Worm (Caenorhabditis elegans): Measurements from ENCODE around the gene grd-4.

The grd-4 gene

DNA sequence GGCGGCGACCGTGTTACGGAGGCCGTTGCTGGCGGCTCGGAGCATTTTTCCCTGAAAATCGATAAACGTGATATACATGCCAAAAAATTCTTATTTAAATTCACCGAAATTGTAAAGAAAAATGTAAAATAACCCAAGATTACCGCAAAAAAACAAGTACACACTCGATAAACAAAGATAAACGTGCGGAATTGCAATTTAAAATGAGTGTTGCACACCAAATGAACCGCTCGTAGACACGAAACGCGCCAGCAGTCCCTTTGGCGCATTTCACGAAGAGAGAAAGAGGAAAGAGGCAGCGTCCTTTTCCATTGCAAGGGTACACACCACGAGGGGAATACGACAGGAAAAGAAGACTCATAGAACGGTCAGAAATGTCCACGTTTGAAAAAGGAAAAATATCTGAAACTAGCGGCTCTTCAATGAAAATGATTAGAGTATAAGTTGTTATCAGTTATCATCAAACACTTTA lies 45.0 kb downstream of the grd-4 start, which contains the start of gene sdha-1 (continued):
- TF ChIP-seq lin-35 (GFP tag; optimal IDR thresholded peaks at IDR 0.05): peak in 1 of 3 experiments; percentile 60
- peak; percentile 56 for TF ChIP-seq madf-10 (tag; optimal IDR thresholded peaks at IDR 0.05)
- TF ChIP-seq zim-3 (tag; optimal IDR thresholded peaks at IDR 0.05): no peak
- TF ChIP-seq repo-1 (tag; optimal IDR thresholded peaks at IDR 0.05): peak; percentile 2
- peak; percentile 41 for TF ChIP-seq lin-54 (GFP tag; optimal IDR thresholded peaks at IDR 0.05)
- peak; percentile 81 for TF ChIP-seq ztf-22 (GFP tag; optimal IDR thresholded peaks at IDR 0.05)
- peak; percentile 30; the same call in 1 of the 2 replicates for TF ChIP-seq cebp-1 (GFP tag; IDR thresholded peaks at IDR 0.05)
- TF ChIP-seq cebp-1 (tag; optimal IDR thresholded peaks at IDR 0.05): peak; percentile 86
- peak; percentile 69; the same call in 1 of the 2 replicates for TF ChIP-seq Y53G8AR.9 (GFP tag; conservative IDR thresholded peaks at IDR 0.05)
- peak; percentile 64 for TF ChIP-seq ets-4 (GFP tag; optimal IDR thresholded peaks at IDR 0.05)
- no peak for TF ChIP-seq dpl-1 (GFP tag; optimal IDR thresholded peaks at IDR 0.05)
- peak; percentile 70 for TF ChIP-seq somi-1 (GFP tag; optimal IDR thresholded peaks at IDR 0.05)
- TF ChIP-seq dpff-1 (tag; optimal IDR thresholded peaks at IDR 0.05): no peak
- no peak for TF ChIP-seq pha-4 (tag; optimal IDR thresholded peaks at IDR 0.05)
- peak; percentile 69 for TF ChIP-seq B0336.3 (GFP tag; IDR thresholded peaks at IDR 0.05)
- no peak for TF ChIP-seq T07F8.4 (tag; optimal IDR thresholded peaks at IDR 0.05)
- TF ChIP-seq ceh-91 (GFP tag; IDR thresholded peaks at IDR 0.05): no peak
- TF ChIP-seq mel-28 (tag; optimal IDR thresholded peaks at IDR 0.05; ENCODE audit: borderline replicate concordance): no peak
- TF ChIP-seq rpc-1 (optimal IDR thresholded peaks at IDR 0.05): no peak
- TF ChIP-seq rpc-1 (tag; optimal IDR thresholded peaks at IDR 0.05): no peak
- TF ChIP-seq nhr-27 (tag; optimal IDR thresholded peaks at IDR 0.05): no peak
- TF ChIP-seq nhr-120 (GFP tag; IDR thresholded peaks at IDR 0.05): no peak
- TF ChIP-seq unc-62 (GFP tag; optimal IDR thresholded peaks at IDR 0.05): peak; percentile 14
- TF ChIP-seq F22D6.2 (tag; optimal IDR thresholded peaks at IDR 0.05): peak; percentile 2
- TF ChIP-seq zfh-2 (GFP tag; conservative IDR thresholded peaks at IDR 0.05): peak; percentile 76; the same call in 1 of the 2 replicates
- peak; percentile 94 for TF ChIP-seq ztf-18 (tag; optimal IDR thresholded peaks at IDR 0.05)
- TF ChIP-seq atf-7 (tag; optimal IDR thresholded peaks at IDR 0.05): peak; percentile 37
- TF ChIP-seq hmg-1.2 (GFP tag; IDR thresholded peaks at IDR 0.05): peak; percentile 43; the same call in 1 of the 2 replicates
- no peak for TF ChIP-seq sdz-38 (tag; optimal IDR thresholded peaks at IDR 0.05)
- TF ChIP-seq tbx-9 (tag; optimal IDR thresholded peaks at IDR 0.05; ENCODE audit: borderline replicate concordance): no peak
- TF ChIP-seq ztf-25 (GFP tag; IDR thresholded peaks at IDR 0.05): no peak
- 0 out of 2 replicates have a peak, but pooled peaks have one; percentile 37 for TF ChIP-seq Y56A3A.18 (GFP tag; IDR thresholded peaks at IDR 0.05)
- no peak for TF ChIP-seq lsl-1 (GFP tag; optimal IDR thresholded peaks at IDR 0.05)
- TF ChIP-seq D2030.7 (GFP tag; IDR thresholded peaks at IDR 0.05): no peak
- peak; percentile 21 for TF ChIP-seq athp-1 (tag; optimal IDR thresholded peaks at IDR 0.05)
- peak; percentile 19; the same call in 1 of the 2 replicates for TF ChIP-seq nfyb-1 (GFP tag; IDR thresholded peaks at IDR 0.05)
- no peak for TF ChIP-seq snpc-1.1 (tag; optimal IDR thresholded peaks at IDR 0.05; ENCODE audit: insufficient read depth)
- peak; percentile 59; the same call in 1 of the 2 replicates for TF ChIP-seq let-526 (GFP tag; IDR thresholded peaks at IDR 0.05)
- TF ChIP-seq lin-26 (GFP tag; IDR thresholded peaks at IDR 0.05): peak; percentile 63; the same call in 1 of the 2 replicates
- TF ChIP-seq F23B12.7 (tag; optimal IDR thresholded peaks at IDR 0.05; ENCODE audit: insufficient read depth): peak; percentile 63
- no peak for TF ChIP-seq ceh-58 (GFP tag; IDR thresholded peaks at IDR 0.05)
- no peak for TF ChIP-seq xnd-1 (tag; optimal IDR thresholded peaks at IDR 0.05)
- no peak for TF ChIP-seq Y53F4B.3 (GFP tag; IDR thresholded peaks at IDR 0.05)
- no peak for TF ChIP-seq madf-3 (GFP tag; IDR thresholded peaks at IDR 0.05)
- TF ChIP-seq nfya-1 (tag; optimal IDR thresholded peaks at IDR 0.05; ENCODE audit: borderline replicate concordance, insufficient read depth): no peak
- no peak for TF ChIP-seq F55B11.4 (tag; optimal IDR thresholded peaks at IDR 0.05; ENCODE audit: borderline replicate concordance, insufficient read depth)
- TF ChIP-seq nfya-2 (GFP tag; IDR thresholded peaks at IDR 0.05): no peak
- TF ChIP-seq die-1 (tag; optimal IDR thresholded peaks at IDR 0.05): no peak

All from whole organism, young adult.